Fruit fly (Drosophila melanogaster) whole organism, embryonic: Measurements from ENCODE around the gene ETHR.
A peak's percentile ranks its signal among the peaks of the same experiment; 100 is the strongest.

ENCODE experiments used
- Adf1 ChIP-seq: fragments of 200-800 bp; sonication (Bioruptor generic); IDR thresholded peaks from 2 replicates; pipeline ENCODE4 v1.3.6; 2022; ENCODE audit warnings: missing biosample characterization, missing genetic modification characterization
- Aef1 ChIP-seq: fragments of 200-800 bp; sonication (Bioruptor generic); IDR thresholded peaks from 3 replicates; pipeline ENCODE4 v1.3.6; 2022; ENCODE audit warnings: missing biosample characterization, missing genetic modification characterization
- Antp ChIP-seq: fragments of 200-800 bp; sonication (Bioruptor generic); optimal IDR thresholded peaks from 3 replicates; lab custom pipeline; 2016; ENCODE audit warnings: missing biosample characterization, missing genetic modification characterization
- B-H1 ChIP-seq: fragments of 200-800 bp; sonication (Bioruptor generic); IDR thresholded peaks from 3 replicates; pipeline ENCODE4 v1.3.6; 2022; ENCODE audit warnings: missing biosample characterization, missing genetic modification characterization
- BtbVII ChIP-seq: fragments of 200-800 bp; sonication (Bioruptor generic); optimal IDR thresholded peaks from 3 replicates; lab custom pipeline; 2017; ENCODE audit warnings: missing biosample characterization, mild to moderate bottlenecking, missing genetic modification characterization
- CG10654 ChIP-seq: fragments of 200-800 bp; sonication (Bioruptor generic); optimal IDR thresholded peaks from 2 replicates; lab custom pipeline; 2016; ENCODE audit warnings: missing biosample characterization, missing genetic modification characterization
- CG10959 ChIP-seq: fragments of 200-800 bp; sonication (Bioruptor generic); IDR thresholded peaks from 2 replicates; pipeline ENCODE4 v1.3.6; 2022; ENCODE audit warnings: missing biosample characterization, missing genetic modification characterization
- CG12769 ChIP-seq: fragments of 200-800 bp; sonication (Bioruptor generic); optimal IDR thresholded peaks from 2 replicates; lab custom pipeline; 2019; ENCODE audit warnings: missing biosample characterization, mild to moderate bottlenecking, missing genetic modification characterization, moderate library complexity
- CG14965 ChIP-seq: fragments of 200-800 bp; sonication (Bioruptor generic); optimal IDR thresholded peaks from 2 replicates; lab custom pipeline; 2016; ENCODE audit warnings: missing biosample characterization, missing genetic modification characterization, borderline replicate concordance
- CG17361 ChIP-seq: fragments of 200-800 bp; sonication (Bioruptor generic); IDR thresholded peaks from 3 replicates; pipeline ENCODE4 v1.3.6; 2022; ENCODE audit warnings: missing biosample characterization, missing genetic modification characterization
- CG17802 ChIP-seq: fragments of 200-800 bp; sonication (Bioruptor generic); optimal IDR thresholded peaks from 2 replicates; lab custom pipeline; 2018; ENCODE audit warnings: missing biosample characterization, mild to moderate bottlenecking, missing genetic modification characterization, moderate library complexity
- CG18011 ChIP-seq: fragments of 200-800 bp; sonication (Bioruptor generic); optimal IDR thresholded peaks from 2 replicates; lab custom pipeline; 2017; ENCODE audit warnings: missing biosample characterization, missing genetic modification characterization, mild to moderate bottlenecking, moderate library complexity, missing genotype
- CG2120 ChIP-seq: fragments of 200-800 bp; sonication (Bioruptor generic); optimal IDR thresholded peaks from 3 replicates; lab custom pipeline; 2016; ENCODE audit warnings: missing biosample characterization, missing genetic modification characterization
- CG2712 ChIP-seq: fragments of 200-800 bp; optimal IDR thresholded peaks from 3 replicates; lab custom pipeline; 2019; ENCODE audit warnings: missing biosample characterization, mild to moderate bottlenecking, missing genetic modification characterization, moderate library complexity
- CG2889 ChIP-seq: fragments of 200-800 bp; sonication (Bioruptor generic); IDR thresholded peaks from 3 replicates; pipeline ENCODE4 v1.3.6; 2022; ENCODE audit warnings: missing biosample characterization, missing genetic modification characterization
- CG31441 ChIP-seq: fragments of 200-800 bp; sonication (Bioruptor generic); IDR thresholded peaks from 2 replicates; pipeline ENCODE4 v1.3.6; 2022; ENCODE audit warnings: missing biosample characterization, missing genetic modification characterization
- CG3163 ChIP-seq: fragments of 200-800 bp; sonication (Bioruptor generic); optimal IDR thresholded peaks from 3 replicates; lab custom pipeline; 2016; ENCODE audit warnings: missing biosample characterization, missing genetic modification characterization
- CG32772 ChIP-seq: fragments of 200-800 bp; sonication (Bioruptor generic); IDR thresholded peaks from 2 replicates; pipeline ENCODE4 v1.3.6; 2022; ENCODE audit warnings: missing biosample characterization, missing genetic modification characterization
- CG42726 ChIP-seq: fragments of 200-800 bp; sonication (Bioruptor generic); IDR thresholded peaks from 2 replicates; pipeline ENCODE4 v1.3.6; 2022; ENCODE audit warnings: missing biosample characterization, missing genetic modification characterization; ENCODE audit not compliant: partially characterized antibody
- CG5953 ChIP-seq: fragments of 200-800 bp; sonication (Bioruptor generic); IDR thresholded peaks from 2 replicates; pipeline ENCODE4 v1.3.6; 2022; ENCODE audit warnings: missing biosample characterization, missing genetic modification characterization
- CG6689 ChIP-seq: fragments of 200-800 bp; sonication (Bioruptor generic); IDR thresholded peaks from 2 replicates; pipeline ENCODE4 v1.3.6; 2022; ENCODE audit warnings: missing biosample characterization, missing genetic modification characterization
- CG8359 ChIP-seq: fragments of 200-800 bp; sonication (Bioruptor generic); optimal IDR thresholded peaks from 2 replicates; lab custom pipeline; 2017; ENCODE audit warnings: missing biosample characterization, mild to moderate bottlenecking, missing genetic modification characterization, borderline replicate concordance
- CG8765 ChIP-seq: fragments of 200-800 bp; sonication (Bioruptor generic); IDR thresholded peaks from 2 replicates; pipeline ENCODE4 v1.3.6; 2022; ENCODE audit warnings: missing biosample characterization, missing genetic modification characterization
- CG8924 ChIP-seq: fragments of 200-800 bp; optimal IDR thresholded peaks from 3 replicates; lab custom pipeline; 2019; ENCODE audit warnings: missing biosample characterization, mild to moderate bottlenecking, missing genetic modification characterization, moderate library complexity
- CG9876 ChIP-seq: fragments of 200-800 bp; sonication (Bioruptor generic); optimal IDR thresholded peaks from 2 replicates; lab custom pipeline; 2016; ENCODE audit warnings: missing biosample characterization, missing genetic modification characterization
- Dek ChIP-seq: fragments of 200-800 bp; sonication (Bioruptor generic); optimal IDR thresholded peaks from 3 replicates; lab custom pipeline; 2019; ENCODE audit warnings: missing biosample characterization, mild to moderate bottlenecking, missing genetic modification characterization, moderate library complexity
- H2.0 ChIP-seq: fragments of 200-800 bp; sonication (Bioruptor generic); IDR thresholded peaks from 2 replicates; pipeline ENCODE4 v1.3.6; 2022; ENCODE audit warnings: missing biosample characterization, missing genetic modification characterization
- Hmx ChIP-seq: fragments of 200-800 bp; sonication (Bioruptor generic); optimal IDR thresholded peaks from 2 replicates; lab custom pipeline; 2016; ENCODE audit warnings: missing biosample characterization, missing genetic modification characterization
- Opbp ChIP-seq: fragments of 200-800 bp; sonication (Bioruptor generic); IDR thresholded peaks from 3 replicates; pipeline ENCODE4 v1.3.6; 2022; ENCODE audit warnings: missing biosample characterization, missing genetic modification characterization; ENCODE audit not compliant: partially characterized antibody
- Sry-β ChIP-seq: fragments of 200-800 bp; sonication (Bioruptor generic); optimal IDR thresholded peaks from 2 replicates; lab custom pipeline; 2018; ENCODE audit warnings: missing biosample characterization, mild to moderate bottlenecking, missing genetic modification characterization, moderate library complexity
- Taf1 ChIP-seq: fragments of 200-800 bp; sonication (Bioruptor generic); IDR thresholded peaks from 2 replicates; pipeline ENCODE4 v1.3.6; 2022; ENCODE audit warnings: missing biosample characterization, missing genetic modification characterization
- ab ChIP-seq: fragments of 200-800 bp; sonication (Bioruptor generic); optimal IDR thresholded peaks from 2 replicates; lab custom pipeline; 2016; ENCODE audit warnings: missing biosample characterization, missing genetic modification characterization
- cas ChIP-seq: fragments of 200-800 bp; sonication (Bioruptor generic); IDR thresholded peaks from 2 replicates; pipeline ENCODE4 v1.3.6; 2022; ENCODE audit warnings: missing biosample characterization, missing genetic modification characterization
- cg ChIP-seq: fragments of 200-800 bp; sonication (Bioruptor generic); optimal IDR thresholded peaks from 3 replicates; lab custom pipeline; 2019; ENCODE audit warnings: missing biosample characterization, mild to moderate bottlenecking, missing genetic modification characterization, moderate library complexity
- chm ChIP-seq: fragments of 200-800 bp; sonication (Bioruptor generic); IDR thresholded peaks from 2 replicates; pipeline ENCODE4 v1.3.6; 2022; ENCODE audit warnings: missing biosample characterization, missing genetic modification characterization
- dan ChIP-seq: fragments of 200-800 bp; sonication (Bioruptor generic); IDR thresholded peaks from 2 replicates; pipeline ENCODE4 v1.3.6; 2022; ENCODE audit warnings: missing biosample characterization, missing genetic modification characterization
- fd102C ChIP-seq: fragments of 200-800 bp; sonication (Bioruptor generic); optimal IDR thresholded peaks from 2 replicates; lab custom pipeline; 2018; ENCODE audit warnings: missing biosample characterization, mild to moderate bottlenecking, missing genetic modification characterization, moderate library complexity
- fd3F ChIP-seq: fragments of 200-800 bp; sonication (Bioruptor generic); optimal IDR thresholded peaks from 2 replicates; lab custom pipeline; 2018; ENCODE audit warnings: missing biosample characterization, mild to moderate bottlenecking, missing genetic modification characterization, moderate library complexity
- gce ChIP-seq: fragments of 200-800 bp; sonication (Bioruptor generic); IDR thresholded peaks from 3 replicates; pipeline ENCODE4 v1.3.6; 2022; ENCODE audit warnings: missing biosample characterization, missing genetic modification characterization
- gcm ChIP-seq: fragments of 200-800 bp; sonication (Bioruptor generic); optimal IDR thresholded peaks from 2 replicates; lab custom pipeline; 2019; ENCODE audit warnings: missing biosample characterization, mild to moderate bottlenecking, missing genetic modification characterization, moderate library complexity
- kah ChIP-seq: fragments of 200-800 bp; sonication (Bioruptor generic); optimal IDR thresholded peaks from 2 replicates; lab custom pipeline; 2018; ENCODE audit warnings: missing biosample characterization, mild to moderate bottlenecking, missing genetic modification characterization
- org-1 ChIP-seq: fragments of 200-800 bp; sonication (Bioruptor generic); optimal IDR thresholded peaks from 2 replicates; lab custom pipeline; 2017; ENCODE audit warnings: missing biosample characterization, missing genetic modification characterization
- otp ChIP-seq: fragments of 200-800 bp; sonication (Bioruptor generic); IDR thresholded peaks from 3 replicates; pipeline ENCODE4, ENCODE4 v1.3.6; 2022; ENCODE audit warnings: missing biosample characterization, missing genetic modification characterization
- ranshi ChIP-seq: fragments of 200-800 bp; sonication (Bioruptor generic); IDR thresholded peaks from 2 replicates; pipeline ENCODE4 v1.3.6; 2022; ENCODE audit warnings: missing biosample characterization, missing genetic modification characterization
- schlank ChIP-seq: fragments of 200-800 bp; sonication (Bioruptor generic); optimal IDR thresholded peaks from 2 replicates; lab custom pipeline; 2018; ENCODE audit warnings: missing biosample characterization, mild to moderate bottlenecking, missing genetic modification characterization
- sim ChIP-seq: fragments of 200-800 bp; sonication (Bioruptor generic); IDR thresholded peaks from 2 replicates; pipeline ENCODE4 v1.3.6; 2022; ENCODE audit warnings: missing biosample characterization, missing genetic modification characterization
- sna ChIP-seq: fragments of 200-800 bp; sonication (Bioruptor generic); IDR thresholded peaks from 2 replicates; pipeline ENCODE4 v1.3.6; 2022; ENCODE audit warnings: missing biosample characterization, missing genetic modification characterization; ENCODE audit not compliant: partially characterized antibody
- tll ChIP-seq, 2 experiments: fragments of 200-800 bp in 1 of 2; fragments of >200 bp in 1 of 2; sonication (Bioruptor generic) in 1 of 2; optimal IDR thresholded peaks; 2 replicates each; lab custom pipeline; 2017 to 2019; ENCODE audit warnings: missing biosample characterization in 2 of 2, missing genetic modification characterization in 2 of 2, mild to moderate bottlenecking in 1 of 2, moderate library complexity in 1 of 2
- yki ChIP-seq: fragments of >200 bp; optimal IDR thresholded peaks from 3 replicates; lab custom pipeline; 2018
- zen2 ChIP-seq: fragments of 200-800 bp; sonication (Bioruptor generic); IDR thresholded peaks from 3 replicates; pipeline ENCODE4 v1.3.6; 2022; ENCODE audit warnings: missing biosample characterization, missing genetic modification characterization; ENCODE audit not compliant: partially characterized antibody
- zfh2 ChIP-seq: fragments of 200-800 bp; sonication (Bioruptor generic); optimal IDR thresholded peaks from 2 replicates; lab custom pipeline; 2016; ENCODE audit warnings: missing biosample characterization, missing genetic modification characterization

The ETHR gene

DNA sequence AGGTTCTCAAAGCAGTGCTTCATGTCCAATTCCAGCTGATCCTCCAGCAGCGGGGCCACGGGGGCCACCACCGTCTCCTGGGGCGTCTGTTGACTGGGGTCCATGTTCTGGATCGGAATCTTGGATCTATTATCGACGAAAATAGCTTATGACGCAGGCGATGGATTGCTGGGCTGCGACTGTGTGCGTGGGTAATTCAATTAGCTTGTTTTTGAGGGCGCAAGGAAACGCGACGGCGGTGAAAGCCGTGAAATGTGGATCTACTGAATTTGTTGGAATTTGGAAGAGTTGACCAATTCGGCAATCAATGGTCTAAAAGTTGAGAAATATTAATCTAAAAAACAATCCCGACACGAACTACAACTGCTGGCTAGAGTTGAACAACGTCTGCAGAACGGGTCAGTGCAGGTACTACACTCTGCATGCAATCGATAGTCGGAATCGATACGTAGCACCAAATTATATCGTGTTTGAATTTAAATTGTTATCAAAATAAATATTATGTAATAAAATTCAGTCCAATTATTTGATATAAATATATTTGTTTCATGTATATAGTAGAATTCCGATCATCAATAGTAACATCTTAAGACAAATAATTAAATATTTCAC lies 26.7 kb downstream of the ETHR start, which contains the start of gene CG3308 (continued):
- TF ChIP-seq fd3F (GFP tag; lab: Kevin White, UChicago) (no peak), otp (GFP tag; lab: Robert Waterston, UW) (no peak), Adf1 (GFP tag; lab: Robert Waterston, UW) (peak; percentile 30; the same call in 1 of the 2 replicates), CG18011 (GFP tag; lab: Kevin White, UChicago) (peak; percentile 7), gcm (peak; percentile 6), cas (no peak), CG32772 (GFP tag; lab: Robert Waterston, UW) (no peak), schlank (tag; lab: Kevin White, UChicago) (no peak), dan (GFP tag; lab: Robert Waterston, UW) (no peak), Aef1 (GFP tag; lab: Robert Waterston, UW) (no peak), kah (GFP tag; lab: Kevin White, UChicago) (no peak), BtbVII (peak; percentile 13), CG10959 (GFP tag; lab: Robert Waterston, UW) (no peak), Antp (no peak), B-H1 (GFP tag; lab: Robert Waterston, UW) (no peak), CG10654 (GFP tag; lab: Kevin White, UChicago) (peak; percentile 39), cg (GFP tag; lab: Kevin White, UChicago) (peak; percentile 57), ranshi (GFP tag; lab: Robert Waterston, UW) (no peak), fd102C (GFP tag; lab: Kevin White, UChicago) (no peak), CG5953 (no peak), CG12769 (tag; lab: Kevin White, UChicago) (peak; percentile 15), CG2712 (tag; lab: Kevin White, UChicago) (peak; percentile 47), CG2120 (GFP tag; lab: Kevin White, UChicago) (peak; percentile 64), chm (0 out of 2 replicates have a peak, but pooled peaks have one; percentile 29), CG42726 (GFP tag; lab: Robert Waterston, UW) (peak; percentile 79), Hmx (GFP tag; lab: Kevin White, UChicago) (no peak), org-1 (GFP tag; lab: Kevin White, UChicago) (no peak), Dek (peak; percentile 14), CG31441 (GFP tag; lab: Robert Waterston, UW) (no peak), CG9876 (GFP tag; lab: Kevin White, UChicago) (peak; percentile 20), Opbp (GFP tag; lab: Robert Waterston, UW) (peak; percentile 89), H2.0 (GFP tag; lab: Robert Waterston, UW) (no peak), CG8359 (GFP tag; lab: Kevin White, UChicago) (no peak), CG8924 (tag; lab: Kevin White, UChicago) (no peak), Sry-β (GFP tag; lab: Kevin White, UChicago) (peak; percentile 2), CG6689 (no peak), CG3163 (no peak), CG14965 (GFP tag; lab: Kevin White, UChicago) (no peak), CG2889 (no peak), ab (GFP tag; lab: Kevin White, UChicago) (no peak), CG17361 (GFP tag; lab: Robert Waterston, UW) (peak; percentile 46; the same call in 1 of the 3 replicates), yki (lab: Kevin White, UChicago) (no peak), CG17802 (tag; lab: Kevin White, UChicago) (no peak), tll (GFP tag; optimal IDR thresholded peaks at IDR 0.05; lab: Kevin White, UChicago) (no peak), gce (GFP tag; lab: Robert Waterston, UW) (no peak), zen2 (GFP tag; lab: Robert Waterston, UW) (no peak; the same call in 2 of the 3 replicates), sim (GFP tag; lab: Robert Waterston, UW) (no peak), sna (GFP tag; lab: Robert Waterston, UW) (peak; percentile 73), Taf1 (GFP tag; lab: Robert Waterston, UW) (no peak), zfh2 (GFP tag; lab: Kevin White, UChicago) (peak; percentile 23), CG8765 (GFP tag; lab: Robert Waterston, UW) (no peak)
